Fruit fly (Drosophila melanogaster): ENCODE measurements around the gene CG42359.

Gene CG42359

DNA sequence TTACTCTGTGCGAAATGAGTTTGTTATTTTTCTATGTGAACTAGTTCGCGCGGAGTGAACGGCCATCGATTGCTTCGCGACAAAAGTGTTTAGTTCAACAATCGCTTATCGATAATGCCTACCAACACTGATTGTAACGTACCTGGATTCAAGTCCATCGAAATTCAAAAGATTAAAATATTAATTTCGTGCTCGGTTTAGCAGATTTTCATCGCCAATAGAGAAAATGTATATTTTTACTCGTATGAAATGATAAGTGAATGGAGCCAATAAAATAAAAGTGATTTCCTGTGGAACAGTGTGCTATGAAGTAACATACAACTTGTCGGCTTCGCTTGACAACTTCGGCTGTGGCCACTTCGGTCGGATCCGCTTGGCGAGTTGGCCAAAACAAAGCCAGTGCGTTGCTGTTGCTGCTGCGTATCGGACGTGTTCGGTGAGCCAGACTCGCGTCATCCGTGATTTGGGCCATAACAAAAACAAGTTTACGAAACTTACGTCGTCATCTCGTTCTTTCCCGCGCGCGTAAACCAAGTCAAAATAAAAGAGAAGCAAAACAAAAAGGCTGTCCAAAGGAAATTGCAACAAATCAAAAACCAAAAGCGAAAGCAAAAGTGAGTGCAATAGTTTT lies 18.3 kb upstream of the CG42359 start, which contains the start of the genes CG5555 and myd (continued):
- peak; percentile 77 for TF ChIP-seq Bgb (GFP tag; IDR thresholded peaks at IDR 0.05; ENCODE audit: partially characterized antibody)
- peak; percentile 29; the same call in 1 of the 2 replicates for TF ChIP-seq onecut (GFP tag; IDR thresholded peaks at IDR 0.05)
- no peak for TF ChIP-seq Bdp1 (GFP tag; optimal IDR thresholded peaks at IDR 0.05)
- no peak for TF ChIP-seq CG5953 (GFP tag; IDR thresholded peaks at IDR 0.05)
- TF ChIP-seq wek (GFP tag; optimal IDR thresholded peaks at IDR 0.05): no peak
- TF ChIP-seq CG16813 (GFP tag; IDR thresholded peaks at IDR 0.05; ENCODE audit: partially characterized antibody): peak; percentile 68
- TF ChIP-seq CG11560 (tag; IDR thresholded peaks at IDR 0.05): no peak
- peak; percentile 13 for TF ChIP-seq pum (GFP tag; optimal IDR thresholded peaks at IDR 0.05)
- TF ChIP-seq H2.0 (GFP tag; IDR thresholded peaks at IDR 0.05): peak; percentile 25; the same call in 1 of the 2 replicates
- TF ChIP-seq HLH3B (GFP tag; IDR thresholded peaks at IDR 0.05): no peak
- TF ChIP-seq CG4282 (GFP tag; optimal IDR thresholded peaks at IDR 0.05): no peak
- peak; percentile 6 for TF ChIP-seq zen (tag; optimal IDR thresholded peaks at IDR 0.05)
- no peak for TF ChIP-seq CG14965 (GFP tag; optimal IDR thresholded peaks at IDR 0.05; ENCODE audit: borderline replicate concordance)
- no peak for TF ChIP-seq sens-2 (GFP tag; IDR thresholded peaks at IDR 0.05)
- no peak for TF ChIP-seq CG6175 (GFP tag; IDR thresholded peaks at IDR 0.05)
- peak; percentile 13 for TF ChIP-seq crc (GFP tag; optimal IDR thresholded peaks at IDR 0.05)
- TF ChIP-seq CG17361 (GFP tag; IDR thresholded peaks at IDR 0.05): 0 out of 3 replicates have a peak, but pooled peaks have one; percentile 27
- TF ChIP-seq CG4854 (GFP tag; optimal IDR thresholded peaks at IDR 0.05): no peak
- TF ChIP-seq BEAF-32 (GFP tag; optimal IDR thresholded peaks at IDR 0.05): peak; percentile 67
- TF ChIP-seq CG13287 (GFP tag; IDR thresholded peaks at IDR 0.05; ENCODE audit: partially characterized antibody): peak; percentile 86
- TF ChIP-seq CG8478 (optimal IDR thresholded peaks at IDR 0.05): no peak
- TF ChIP-seq MTF-1 (GFP tag; optimal IDR thresholded peaks at IDR 0.05; ENCODE audit: borderline replicate concordance): no peak
- no peak for TF ChIP-seq CkIIα-i1 (GFP tag; IDR thresholded peaks at IDR 0.05)
- TF ChIP-seq mirr (GFP tag; optimal IDR thresholded peaks at IDR 0.05): peak; percentile 21
- TF ChIP-seq grn (GFP tag; optimal IDR thresholded peaks at IDR 0.05): no peak
- TF ChIP-seq CG6791 (GFP tag; IDR thresholded peaks at IDR 0.05; ENCODE audit: partially characterized antibody): peak; percentile 86
- TF ChIP-seq ap (GFP tag; IDR thresholded peaks at IDR 0.05): no peak
- TF ChIP-seq Awh (GFP tag; IDR thresholded peaks at IDR 0.05): no peak
- peak; percentile 52 for TF ChIP-seq CG12155 (GFP tag; optimal IDR thresholded peaks at IDR 0.05)
- peak; percentile 35 for TF ChIP-seq Sin3A (optimal IDR thresholded peaks at IDR 0.05)
- TF ChIP-seq MESR4 (GFP tag; optimal IDR thresholded peaks at IDR 0.05): peak; percentile 53
- no peak for TF ChIP-seq ttk (GFP tag; IDR thresholded peaks at IDR 0.05)
- TF ChIP-seq crol (GFP tag; IDR thresholded peaks at IDR 0.05): no peak
- no peak for TF ChIP-seq Trl (optimal IDR thresholded peaks at IDR 0.05)
- TF ChIP-seq Trl (GFP tag; optimal IDR thresholded peaks at IDR 0.05): no peak
- TF ChIP-seq gsb-n (tag; optimal IDR thresholded peaks at IDR 0.05): no peak
- peak; percentile 76 for TF ChIP-seq CG2120 (GFP tag; optimal IDR thresholded peaks at IDR 0.05)
- TF ChIP-seq so (GFP tag; IDR thresholded peaks at IDR 0.05): 0 out of 3 replicates have a peak, but pooled peaks have one; percentile 13
- TF ChIP-seq Fer3 (tag; optimal IDR thresholded peaks at IDR 0.05): no peak
- TF ChIP-seq CG30020 (tag; optimal IDR thresholded peaks at IDR 0.05): no peak
- no peak for TF ChIP-seq D19B (GFP tag; optimal IDR thresholded peaks at IDR 0.05)
- TF ChIP-seq Rfx (GFP tag; IDR thresholded peaks at IDR 0.05): peak; percentile 62
- no peak for TF ChIP-seq pfk (GFP tag; optimal IDR thresholded peaks at IDR 0.05)
- TF ChIP-seq dimm (GFP tag; IDR thresholded peaks at IDR 0.05): no peak
- peak; percentile 26 for TF ChIP-seq caup (GFP tag; optimal IDR thresholded peaks at IDR 0.05; ENCODE audit: severe bottlenecking)
- TF ChIP-seq Mad (GFP tag; optimal IDR thresholded peaks at IDR 0.05): peak; percentile 18
- TF ChIP-seq CG14014 (GFP tag; IDR thresholded peaks at IDR 0.05): peak; percentile 56; the same call in 1 of the 2 replicates
- no peak for TF ChIP-seq dm (GFP tag; optimal IDR thresholded peaks at IDR 0.05)
- TF ChIP-seq peb (GFP tag; IDR thresholded peaks at IDR 0.05): no peak
- no peak for TF ChIP-seq CG42726 (GFP tag; IDR thresholded peaks at IDR 0.05; ENCODE audit: partially characterized antibody)
- TF ChIP-seq CG1603 (tag; optimal IDR thresholded peaks at IDR 0.05): peak; percentile 56
